Worm (Caenorhabditis elegans): Measurements from ENCODE around the gene mon-2.

- TF ChIP-seq bed-3 (GFP tag; optimal IDR thresholded peaks at IDR 0.05) (no peak), lin-13 (tag; optimal IDR thresholded peaks at IDR 0.05) (no peak), ham-2 (GFP tag; optimal IDR thresholded peaks at IDR 0.05) (no peak), mls-2 (tag; optimal IDR thresholded peaks at IDR 0.05) (no peak), mep-1 (tag; optimal IDR thresholded peaks at IDR 0.05) (no peak), unc-39 (tag; optimal IDR thresholded peaks at IDR 0.05) (no peak), nhr-28 (tag; optimal IDR thresholded peaks at IDR 0.05) (no peak), tbx-8 (GFP tag; optimal IDR thresholded peaks at IDR 0.05) (no peak), elt-1 (tag; optimal IDR thresholded peaks at IDR 0.05; ENCODE audit: borderline replicate concordance, insufficient read depth) (no peak)
Observed at ce11 chrIV:12127838-12128237, 31.3 kb downstream of the mon-2 start.
